Worm (Caenorhabditis elegans): ENCODE measurements around the gene F14H8.2.

DNA sequence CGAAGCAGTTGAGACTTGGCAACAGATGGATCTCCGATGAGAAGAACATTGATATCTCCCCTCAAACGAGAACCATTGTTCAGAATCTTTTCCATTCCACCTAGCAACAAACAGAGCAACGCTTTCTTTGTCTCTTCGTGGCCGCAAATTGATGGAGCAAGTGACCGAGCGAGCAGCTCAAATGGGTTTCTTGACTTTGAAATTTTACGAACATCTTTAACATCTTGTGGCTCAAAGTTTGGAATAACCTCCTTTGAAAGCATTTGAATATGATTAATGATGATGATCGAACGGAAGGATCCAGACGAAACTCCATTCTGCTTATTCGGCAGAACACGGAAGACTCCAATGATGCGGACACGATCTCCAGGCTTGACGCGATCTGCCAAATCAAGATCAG is 38.3 kb upstream of the F14H8.2 start:
- TF ChIP-seq zag-1 (tag; optimal IDR thresholded peaks at IDR 0.05) (no peak), C34F6.9 (tag; optimal IDR thresholded peaks at IDR 0.05) (no peak), mdl-1 (tag; optimal IDR thresholded peaks at IDR 0.05) (no peak), nhr-237 (tag; optimal IDR thresholded peaks at IDR 0.05) (no peak), fos-1 (tag; optimal IDR thresholded peaks at IDR 0.05) (no peak), nhr-12 (tag; optimal IDR thresholded peaks at IDR 0.05) (no peak), lin-39 (tag; optimal IDR thresholded peaks at IDR 0.05) (no peak), egl-27 (tag; optimal IDR thresholded peaks at IDR 0.05) (no peak), unc-39 (tag; optimal IDR thresholded peaks at IDR 0.05) (no peak), ama-1 (optimal IDR thresholded peaks at IDR 0.05) (no peak), mab-5 (tag; optimal IDR thresholded peaks at IDR 0.05) (no peak), nhr-77 (tag; optimal IDR thresholded peaks at IDR 0.05) (no peak)

Data from whole organism, L2 larva.